Fruit fly (Drosophila melanogaster) whole organism, embryonic: ENCODE data around the gene CG6928.

Experiments used
- CG12219 ChIP-seq: fragments of 200-800 bp; sonication (Bioruptor generic); optimal IDR thresholded peaks from 3 replicates; lab custom pipeline; 2018; ENCODE audit warnings: missing biosample characterization, mild to moderate bottlenecking, missing genetic modification characterization
- CG13624 ChIP-seq: fragments of 200-800 bp; sonication (Bioruptor generic); optimal IDR thresholded peaks from 2 replicates; lab custom pipeline; 2016; ENCODE audit warnings: missing biosample characterization, missing genetic modification characterization
- CG15073 ChIP-seq: fragments of 200-800 bp; sonication (Bioruptor generic); optimal IDR thresholded peaks from 2 replicates; lab custom pipeline; 2016; ENCODE audit warnings: missing biosample characterization, missing genetic modification characterization
- Dfd ChIP-seq, 2 experiments: fragments of >200 bp; optimal IDR thresholded peaks; 2 replicates each; lab custom pipeline; 2017; ENCODE audit warnings: missing biosample characterization in 2 of 2, missing genetic modification characterization in 2 of 2
- Dll ChIP-seq: fragments of 200-800 bp; sonication (Bioruptor generic); IDR thresholded peaks from 4 replicates; pipeline ENCODE4 v1.3.6; 2022; ENCODE audit warnings: missing biosample characterization, missing genetic modification characterization; ENCODE audit not compliant: partially characterized antibody
- HHEX ChIP-seq: fragments of 200-800 bp; sonication (Bioruptor generic); optimal IDR thresholded peaks from 3 replicates; lab custom pipeline; 2017; ENCODE audit warnings: missing biosample characterization, mild to moderate bottlenecking, missing genetic modification characterization, missing genetic modification reagents
- Sox102F ChIP-seq: fragments of 200-800 bp; sonication (Bioruptor generic); optimal IDR thresholded peaks from 2 replicates; lab custom pipeline; 2018; ENCODE audit warnings: missing biosample characterization, mild to moderate bottlenecking, missing genetic modification characterization, moderate library complexity
- Taf1 ChIP-seq: fragments of 200-800 bp; sonication (Bioruptor generic); IDR thresholded peaks from 2 replicates; pipeline ENCODE4 v1.3.6; 2022; ENCODE audit warnings: missing biosample characterization, missing genetic modification characterization
- kah ChIP-seq: fragments of 200-800 bp; sonication (Bioruptor generic); optimal IDR thresholded peaks from 2 replicates; lab custom pipeline; 2018; ENCODE audit warnings: missing biosample characterization, mild to moderate bottlenecking, missing genetic modification characterization
- tup ChIP-seq: fragments of 200-800 bp; sonication (Bioruptor generic); optimal IDR thresholded peaks from 2 replicates; lab custom pipeline; 2016; ENCODE audit warnings: missing biosample characterization, mild to moderate bottlenecking, missing genetic modification characterization, moderate library complexity

dm6 chr3L:12056286-12057178 lies 53.6 kb downstream of the CG6928 start:
- TF ChIP-seq tup (GFP tag; lab: Kevin White, UChicago) (no peak), kah (no peak), Sox102F (GFP tag; lab: Kevin White, UChicago) (peak; percentile 75), CG12219 (GFP tag; lab: Kevin White, UChicago) (peak; percentile 61), CG13624 (GFP tag; lab: Kevin White, UChicago) (peak; percentile 49), HHEX (peak; percentile 76), Dll (GFP tag; lab: Robert Waterston, UW) (peak; percentile 45; the same call in 1 of the 4 replicates), CG15073 (no peak), Taf1 (GFP tag; lab: Robert Waterston, UW) (no peak), Dfd (GFP tag; optimal IDR thresholded peaks at IDR 0.05; lab: Kevin White, UChicago) (no peak)
